Fruit fly (Drosophila melanogaster) whole organism, adult: ENCODE measurements around the gene CG31848.

ENCODE experiments used
- CG33017 ChIP-seq: fragments of 200-800 bp; sonication (Bioruptor generic); optimal IDR thresholded peaks from 2 replicates; lab custom pipeline; 2018; ENCODE audit warnings: missing biosample characterization, mild to moderate bottlenecking, missing genetic modification characterization, moderate library complexity
- Hr96 ChIP-seq: fragments of 200-800 bp; sonication (Bioruptor generic); optimal IDR thresholded peaks from 2 replicates; lab custom pipeline; 2016; ENCODE audit warnings: missing biosample characterization, missing genetic modification characterization
- ovo ChIP-seq: fragments of 200-800 bp; sonication (Bioruptor generic); optimal IDR thresholded peaks from 2 replicates; lab custom pipeline; 2016; ENCODE audit warnings: missing biosample characterization, missing genetic modification characterization
- toe ChIP-seq: fragments of 200-800 bp; sonication (Bioruptor generic); optimal IDR thresholded peaks from 2 replicates; lab custom pipeline; 2016; ENCODE audit warnings: missing biosample characterization, missing genetic modification characterization

DNA sequence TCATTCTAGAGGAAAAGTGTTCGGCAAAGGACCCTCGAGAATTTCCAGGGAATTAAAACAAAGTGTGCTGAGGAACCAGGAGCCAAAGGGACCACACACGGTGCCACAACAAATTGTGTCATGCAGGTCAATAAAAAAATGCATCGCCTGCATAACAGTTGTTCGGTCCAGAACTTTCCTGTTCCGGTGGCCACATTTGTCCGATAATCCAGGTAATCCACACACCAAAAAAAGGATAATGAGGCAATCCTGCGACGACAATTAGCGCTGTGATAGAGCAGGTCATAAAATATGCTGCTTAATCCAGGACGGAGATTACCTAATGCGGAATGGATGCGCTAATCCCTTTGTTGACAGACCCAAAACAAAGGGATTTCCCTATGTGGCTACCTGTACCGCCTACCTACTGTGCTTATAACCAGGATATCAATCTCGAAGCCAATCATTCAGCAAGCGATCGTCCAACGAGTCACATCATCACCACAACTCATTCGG lies 36.2 kb downstream of the CG31848 start, which contains the start of gene CG16815:
- TF ChIP-seq Hr96 (GFP tag; lab: Kevin White, UChicago) (no peak), CG33017 (no peak), ovo (GFP tag; lab: Kevin White, UChicago) (no peak), toe (GFP tag; lab: Kevin White, UChicago) (no peak)
